Fruit fly (Drosophila melanogaster) whole organism, wandering third instar larva: ENCODE results near the gene TfIIA-S.

ENCODE experiments used
- Abd-B ChIP-seq: fragments of >200 bp; optimal IDR thresholded peaks from 2 replicates; lab custom pipeline; 2017; ENCODE audit warnings: missing biosample characterization, missing genetic modification characterization
- Dfd ChIP-seq: fragments of >200 bp; optimal IDR thresholded peaks from 2 replicates; lab custom pipeline; 2017; ENCODE audit warnings: missing biosample characterization, missing genetic modification characterization
- HLH106 ChIP-seq: fragments of 200-800 bp; optimal IDR thresholded peaks from 3 replicates; lab custom pipeline; 2019; ENCODE audit warnings: missing biosample characterization, mild to moderate bottlenecking, missing genetic modification characterization, moderate library complexity
- Hr83 ChIP-seq: fragments of 200-300 bp; sonication (Bioruptor generic); optimal IDR thresholded peaks from 2 replicates; lab custom pipeline; 2016; ENCODE audit warnings: missing biosample characterization, mild to moderate bottlenecking, missing genetic modification characterization, moderate library complexity; ENCODE audit not compliant: poor library complexity, severe bottlenecking
- Myc ChIP-seq: fragments of >200 bp; optimal IDR thresholded peaks from 2 replicates; lab custom pipeline; 2017
- br ChIP-seq: fragments of 200-800 bp; sonication (Bioruptor generic); optimal IDR thresholded peaks from 2 replicates; lab custom pipeline; 2016; ENCODE audit warnings: missing biosample characterization, missing genetic modification characterization
- dmrt93B ChIP-seq: fragments of 200-800 bp; sonication (Bioruptor generic); optimal IDR thresholded peaks from 2 replicates; lab custom pipeline; 2018; ENCODE audit warnings: missing biosample characterization, mild to moderate bottlenecking, missing genetic modification characterization
- h ChIP-seq: fragments of 200-800 bp; sonication (Bioruptor generic); optimal IDR thresholded peaks from 3 replicates; lab custom pipeline; 2016; ENCODE audit warnings: missing biosample characterization, mild to moderate bottlenecking, missing genetic modification characterization
- jim ChIP-seq: fragments of 175-275, 200-325 bp; sonication (Bioruptor generic); optimal IDR thresholded peaks from 2 replicates; lab custom pipeline; 2016; ENCODE audit warnings: missing biosample characterization, mild to moderate bottlenecking, missing genetic modification characterization
- lola ChIP-seq: fragments of >200 bp; optimal IDR thresholded peaks from 2 replicates; lab custom pipeline; 2017; ENCODE audit warnings: missing biosample characterization, missing genetic modification characterization
- psq ChIP-seq: fragments of 200-800 bp; sonication (Bioruptor generic); optimal IDR thresholded peaks from 3 replicates; lab custom pipeline; 2017; ENCODE audit warnings: missing biosample characterization, mild to moderate bottlenecking, missing genetic modification characterization, moderate library complexity
- sage ChIP-seq: fragments of 200-800 bp; sonication (Bioruptor generic); optimal IDR thresholded peaks from 2 replicates; lab custom pipeline; 2016; ENCODE audit warnings: missing biosample characterization, mild to moderate bottlenecking, missing genetic modification characterization
- usp ChIP-seq: fragments of >200 bp; optimal IDR thresholded peaks from 2 replicates; lab custom pipeline; 2017; ENCODE audit warnings: missing biosample characterization, missing genetic modification characterization

DNA sequence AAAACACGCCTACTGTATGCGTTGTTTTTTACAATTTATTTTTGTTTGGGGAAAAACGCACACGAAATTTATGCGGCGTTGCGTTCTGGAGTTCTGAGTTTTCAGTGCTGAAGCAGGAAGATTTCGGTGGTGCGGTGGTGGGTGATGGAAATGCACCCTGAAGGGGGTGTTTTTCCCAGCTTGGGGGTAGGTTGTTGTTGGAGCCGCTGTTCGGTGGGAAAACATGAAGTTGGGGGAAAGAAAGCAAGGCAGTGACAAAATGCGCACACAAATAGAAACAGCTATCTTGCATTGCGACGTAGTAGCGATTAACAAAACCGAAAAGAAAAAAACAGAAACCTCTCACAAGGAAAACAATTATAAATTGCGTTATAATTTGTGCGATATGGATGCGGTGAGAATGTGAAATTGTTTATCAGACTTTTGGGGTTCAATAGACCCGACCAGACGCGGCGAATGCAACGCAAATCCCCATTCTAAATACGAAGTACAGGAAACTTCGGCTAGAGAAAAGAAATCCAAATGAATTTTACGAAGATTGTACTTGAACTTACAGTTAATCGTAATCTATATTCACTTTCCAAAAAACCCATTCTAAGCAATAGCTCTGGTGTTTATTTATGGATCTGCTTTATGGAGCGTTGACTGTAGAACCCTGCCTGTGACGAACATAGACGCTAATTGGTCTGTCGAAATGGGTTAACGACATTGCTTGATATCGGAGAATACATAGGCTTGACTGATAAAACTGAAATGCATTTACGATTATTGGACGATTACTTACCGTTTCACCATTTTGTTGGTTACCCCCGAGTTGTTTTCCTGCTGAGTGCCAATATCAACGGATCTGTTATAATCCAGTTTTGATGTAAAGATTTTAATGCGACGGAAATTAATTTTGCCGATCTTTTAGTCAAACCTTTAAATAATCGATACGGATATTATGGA is 2.3 kb downstream of the TfIIA-S start:
- TF ChIP-seq usp (GFP tag; lab: Kevin White, UChicago) (no peak), psq (GFP tag; lab: Kevin White, UChicago) (peak; percentile 69), Dfd (GFP tag; lab: Kevin White, UChicago) (no peak), h (GFP tag; lab: Kevin White, UChicago) (peak; percentile 89), Abd-B (GFP tag; lab: Kevin White, UChicago) (no peak), sage (GFP tag; lab: Kevin White, UChicago) (peak; percentile 10), dmrt93B (GFP tag; lab: Kevin White, UChicago) (peak; percentile 33), br (GFP tag; lab: Kevin White, UChicago) (peak; percentile 86), Hr83 (GFP tag; lab: Kevin White, UChicago) (no peak), jim (GFP tag; lab: Kevin White, UChicago) (no peak), HLH106 (tag; lab: Kevin White, UChicago) (peak; percentile 88), lola (GFP tag; lab: Kevin White, UChicago) (no peak), Myc (lab: Kevin White, UChicago) (no peak)
